Fruit fly (Drosophila melanogaster) whole organism, prepupa: ENCODE data around the gene yellow-b.
A peak's percentile ranks its signal among the peaks of the same experiment; 100 is the strongest.

ENCODE experiments used
- Blimp-1 ChIP-seq: fragments of 200-800 bp; sonication (Bioruptor generic); optimal IDR thresholded peaks from 3 replicates; lab custom pipeline; 2017; ENCODE audit warnings: missing biosample characterization, missing genetic modification characterization, mild to moderate bottlenecking, moderate library complexity, missing genetic modification reagents
- CG10631 ChIP-seq: fragments of 200-800 bp; sonication (Bioruptor generic); optimal IDR thresholded peaks from 2 replicates; lab custom pipeline; 2016; ENCODE audit warnings: missing biosample characterization, missing genetic modification characterization
- CG10669 ChIP-seq: fragments of 200-800 bp; sonication (Bioruptor generic); optimal IDR thresholded peaks from 3 replicates; lab custom pipeline; 2018; ENCODE audit warnings: missing biosample characterization, mild to moderate bottlenecking, missing genetic modification characterization, moderate library complexity
- CG11294 ChIP-seq: fragments of 200-800 bp; sonication (Bioruptor generic); IDR thresholded peaks from 2 replicates; pipeline ENCODE4 v1.3.6; 2022; ENCODE audit warnings: missing biosample characterization, missing genetic modification characterization
- CG11762 ChIP-seq: fragments of 200-800 bp; sonication (Bioruptor generic); optimal IDR thresholded peaks from 3 replicates; lab custom pipeline; 2016; ENCODE audit warnings: missing biosample characterization, missing genetic modification characterization; ENCODE audit not compliant: insufficient read depth
- CG1621 ChIP-seq: fragments of 200-800 bp; sonication (Bioruptor generic); optimal IDR thresholded peaks from 3 replicates; lab custom pipeline; 2018; ENCODE audit warnings: missing biosample characterization, mild to moderate bottlenecking, missing genetic modification characterization
- CG16779 ChIP-seq: fragments of 200-800 bp; sonication (Bioruptor generic); optimal IDR thresholded peaks from 3 replicates; lab custom pipeline; 2017; ENCODE audit warnings: missing biosample characterization, mild to moderate bottlenecking, missing genetic modification characterization
- CG3032 ChIP-seq: fragments of 200-800 bp; optimal IDR thresholded peaks from 2 replicates; lab custom pipeline; 2019; ENCODE audit warnings: missing biosample characterization, mild to moderate bottlenecking, missing genetic modification characterization, moderate library complexity
- CG31627 ChIP-seq: fragments of 200-800 bp; sonication (Bioruptor generic); optimal IDR thresholded peaks from 3 replicates; lab custom pipeline; 2016; ENCODE audit warnings: missing biosample characterization, missing genetic modification characterization
- CG32006 ChIP-seq: fragments of 200-800 bp; sonication (Bioruptor generic); optimal IDR thresholded peaks from 3 replicates; lab custom pipeline; 2017; ENCODE audit warnings: missing biosample characterization, mild to moderate bottlenecking, missing genetic modification characterization
- CG34406 ChIP-seq: fragments of 200-800 bp; sonication (Bioruptor generic); optimal IDR thresholded peaks from 3 replicates; lab custom pipeline; 2016; ENCODE audit warnings: missing biosample characterization, missing genetic modification characterization
- CG3919 ChIP-seq: fragments of 200-800 bp; sonication (Bioruptor generic); optimal IDR thresholded peaks from 3 replicates; lab custom pipeline; 2016; ENCODE audit warnings: missing biosample characterization, missing genetic modification characterization
- CG4318 ChIP-seq: fragments of 200-800 bp; sonication (Bioruptor generic); optimal IDR thresholded peaks from 3 replicates; lab custom pipeline; 2017; ENCODE audit warnings: missing biosample characterization, mild to moderate bottlenecking, missing genetic modification characterization
- CG6163 ChIP-seq: fragments of 200-800 bp; sonication (Bioruptor generic); IDR thresholded peaks from 3 replicates; pipeline ENCODE4 v1.3.6; 2022; ENCODE audit warnings: missing biosample characterization, missing genetic modification characterization
- CG6792 ChIP-seq: fragments of 200-800 bp; sonication (Bioruptor generic); optimal IDR thresholded peaks from 3 replicates; lab custom pipeline; 2016; ENCODE audit warnings: missing biosample characterization, missing genetic modification characterization
- CG7368 ChIP-seq: fragments of 200-800 bp; sonication (Bioruptor generic); optimal IDR thresholded peaks from 3 replicates; lab custom pipeline; 2016; ENCODE audit warnings: missing biosample characterization, missing genetic modification characterization
- CG8119 ChIP-seq: fragments of 200-800 bp; sonication (Bioruptor generic); IDR thresholded peaks from 3 replicates; pipeline ENCODE4 v1.3.6; 2022; ENCODE audit warnings: missing biosample characterization, missing genetic modification characterization
- CG8319 ChIP-seq: fragments of 200-800 bp; sonication (Bioruptor generic); optimal IDR thresholded peaks from 3 replicates; lab custom pipeline; 2016; ENCODE audit warnings: missing biosample characterization, missing genetic modification characterization
- CG8632 ChIP-seq: fragments of 200-800 bp; sonication (Bioruptor generic); optimal IDR thresholded peaks from 3 replicates; lab custom pipeline; 2016; ENCODE audit warnings: missing biosample characterization, missing genetic modification characterization
- CG9139 ChIP-seq: fragments of 200-800 bp; sonication (Bioruptor generic); optimal IDR thresholded peaks from 3 replicates; lab custom pipeline; 2017; ENCODE audit warnings: missing biosample characterization, mild to moderate bottlenecking, missing genetic modification characterization
- Eip75B ChIP-seq: fragments of 200-800 bp; sonication (Bioruptor generic); optimal IDR thresholded peaks from 3 replicates; lab custom pipeline; 2016; ENCODE audit warnings: missing biosample characterization, missing genetic modification characterization
- Eip78C ChIP-seq: fragments of 200-800 bp; sonication (Bioruptor generic); peaks from one replicate; lab custom pipeline; 2016; ENCODE audit warnings: missing biosample characterization, missing genetic modification characterization
- Ets21C ChIP-seq: fragments of 200-800 bp; sonication (Bioruptor generic); optimal IDR thresholded peaks from 3 replicates; lab custom pipeline; 2016; ENCODE audit warnings: missing biosample characterization, missing genetic modification characterization
- Ets96B ChIP-seq: fragments of 200-800 bp; optimal IDR thresholded peaks from 2 replicates; lab custom pipeline; 2019; ENCODE audit warnings: missing biosample characterization, mild to moderate bottlenecking, missing genetic modification characterization, moderate library complexity
- Gug ChIP-seq: fragments of 200-800 bp; sonication (Bioruptor generic); IDR thresholded peaks from 2 replicates; pipeline ENCODE4 v1.3.6; 2022; ENCODE audit warnings: missing biosample characterization, missing genetic modification characterization
- Hr39 ChIP-seq: fragments of 200-800 bp; sonication (Bioruptor generic); optimal IDR thresholded peaks from 2 replicates; lab custom pipeline; 2016; ENCODE audit warnings: missing biosample characterization, missing genetic modification characterization
- Hr4 ChIP-seq: fragments of 200-800 bp; sonication (Bioruptor generic); optimal IDR thresholded peaks from 3 replicates; lab custom pipeline; 2016; ENCODE audit warnings: missing biosample characterization, missing genetic modification characterization
- Lpt ChIP-seq: fragments of 200-800 bp; sonication (Bioruptor generic); optimal IDR thresholded peaks from 3 replicates; lab custom pipeline; 2016; ENCODE audit warnings: missing biosample characterization, missing genetic modification characterization
- Met ChIP-seq: fragments of 200-800 bp; sonication (Bioruptor generic); optimal IDR thresholded peaks from 3 replicates; lab custom pipeline; 2016; ENCODE audit warnings: missing biosample characterization, missing genetic modification characterization
- OdsH ChIP-seq: fragments of 200-800 bp; sonication (Bioruptor generic); optimal IDR thresholded peaks from 3 replicates; lab custom pipeline; 2016; ENCODE audit warnings: missing biosample characterization, missing genetic modification characterization
- Smox ChIP-seq: fragments of 200-800 bp; sonication (Bioruptor generic); optimal IDR thresholded peaks from 3 replicates; lab custom pipeline; 2016; ENCODE audit warnings: missing biosample characterization, missing genetic modification characterization
- Sox102F ChIP-seq: fragments of 200-800 bp; sonication (Bioruptor generic); optimal IDR thresholded peaks from 2 replicates; lab custom pipeline; 2016; ENCODE audit warnings: missing biosample characterization, mild to moderate bottlenecking, missing genetic modification characterization
- Sox14 ChIP-seq: fragments of 200-800 bp; sonication (Bioruptor generic); optimal IDR thresholded peaks from 3 replicates; lab custom pipeline; 2016; ENCODE audit warnings: missing biosample characterization, missing genetic modification characterization
- achi ChIP-seq: fragments of 200-800 bp; sonication (Bioruptor generic); optimal IDR thresholded peaks from 3 replicates; lab custom pipeline; 2016; ENCODE audit warnings: missing biosample characterization, missing genetic modification characterization
- acj6 ChIP-seq: fragments of 200-800 bp; sonication (Bioruptor generic); optimal IDR thresholded peaks from 3 replicates; lab custom pipeline; 2016; ENCODE audit warnings: missing biosample characterization, missing genetic modification characterization
- dac ChIP-seq: fragments of 200-800 bp; sonication (Bioruptor generic); optimal IDR thresholded peaks from 2 replicates; lab custom pipeline; 2017; ENCODE audit warnings: missing biosample characterization, mild to moderate bottlenecking, missing genetic modification characterization
- dsx ChIP-seq: fragments of 200-800 bp; optimal IDR thresholded peaks from 3 replicates; lab custom pipeline; 2019; ENCODE audit warnings: missing biosample characterization, mild to moderate bottlenecking, missing genetic modification characterization, moderate library complexity; ENCODE audit not compliant: poor library complexity, severe bottlenecking
- eg ChIP-seq: fragments of 200-800 bp; sonication (Bioruptor generic); IDR thresholded peaks from 3 replicates; pipeline ENCODE4 v1.3.6; 2022; ENCODE audit warnings: missing biosample characterization, missing genetic modification characterization
- esn ChIP-seq: fragments of 200-800 bp; sonication (Bioruptor generic); optimal IDR thresholded peaks from 2 replicates; lab custom pipeline; 2016; ENCODE audit warnings: missing biosample characterization, mild to moderate bottlenecking, missing genetic modification characterization, moderate library complexity
- fd59A ChIP-seq: fragments of 200-800 bp; sonication (Bioruptor generic); optimal IDR thresholded peaks from 2 replicates; lab custom pipeline; 2017; ENCODE audit warnings: missing biosample characterization, mild to moderate bottlenecking, missing genetic modification characterization, missing genetic modification reagents
- fd85E ChIP-seq: fragments of 200-800 bp; sonication (Bioruptor generic); optimal IDR thresholded peaks from 3 replicates; lab custom pipeline; 2016; ENCODE audit warnings: missing biosample characterization, missing genetic modification characterization
- fkh ChIP-seq: fragments of 200-800 bp; sonication (Bioruptor generic); optimal IDR thresholded peaks from 3 replicates; lab custom pipeline; 2017; ENCODE audit warnings: missing biosample characterization, mild to moderate bottlenecking, missing genetic modification characterization, moderate library complexity
- lz ChIP-seq: fragments of 200-800 bp; sonication (Bioruptor generic); optimal IDR thresholded peaks from 3 replicates; lab custom pipeline; 2016; ENCODE audit warnings: missing biosample characterization, missing genetic modification characterization
- net ChIP-seq: fragments of 200-800 bp; sonication (Bioruptor generic); optimal IDR thresholded peaks from 3 replicates; lab custom pipeline; 2016; ENCODE audit warnings: missing biosample characterization, missing genetic modification characterization
- pdm3 ChIP-seq: fragments of 200-800 bp; sonication (Bioruptor generic); optimal IDR thresholded peaks from 3 replicates; lab custom pipeline; 2016; ENCODE audit warnings: missing biosample characterization, missing genetic modification characterization
- salr ChIP-seq, 2 experiments: fragments of 200-800 bp; sonication (Bioruptor generic); optimal IDR thresholded peaks; 3 replicates each; lab custom pipeline; 2016 to 2018; ENCODE audit warnings: missing biosample characterization in 2 of 2, missing genetic modification characterization in 2 of 2, mild to moderate bottlenecking in 1 of 2
- spab ChIP-seq: fragments of 200-800 bp; sonication (Bioruptor generic); optimal IDR thresholded peaks from 2 replicates; lab custom pipeline; 2017; ENCODE audit warnings: missing biosample characterization, mild to moderate bottlenecking, missing genetic modification characterization, missing genetic modification reagents
- ss ChIP-seq, 2 experiments: fragments of 200-800 bp; sonication (Bioruptor generic); optimal IDR thresholded peaks; 2 replicates in 1 of 2; 3 replicates in 1 of 2; lab custom pipeline; 2017 to 2018; ENCODE audit warnings: mild to moderate bottlenecking in 2 of 2, missing biosample characterization in 2 of 2, missing genetic modification characterization in 2 of 2, moderate library complexity in 1 of 2
- vri ChIP-seq: fragments of 200-800 bp; sonication (Bioruptor generic); optimal IDR thresholded peaks from 3 replicates; lab custom pipeline; 2016; ENCODE audit warnings: missing biosample characterization, mild to moderate bottlenecking, missing genetic modification characterization

Gene yellow-b

DNA sequence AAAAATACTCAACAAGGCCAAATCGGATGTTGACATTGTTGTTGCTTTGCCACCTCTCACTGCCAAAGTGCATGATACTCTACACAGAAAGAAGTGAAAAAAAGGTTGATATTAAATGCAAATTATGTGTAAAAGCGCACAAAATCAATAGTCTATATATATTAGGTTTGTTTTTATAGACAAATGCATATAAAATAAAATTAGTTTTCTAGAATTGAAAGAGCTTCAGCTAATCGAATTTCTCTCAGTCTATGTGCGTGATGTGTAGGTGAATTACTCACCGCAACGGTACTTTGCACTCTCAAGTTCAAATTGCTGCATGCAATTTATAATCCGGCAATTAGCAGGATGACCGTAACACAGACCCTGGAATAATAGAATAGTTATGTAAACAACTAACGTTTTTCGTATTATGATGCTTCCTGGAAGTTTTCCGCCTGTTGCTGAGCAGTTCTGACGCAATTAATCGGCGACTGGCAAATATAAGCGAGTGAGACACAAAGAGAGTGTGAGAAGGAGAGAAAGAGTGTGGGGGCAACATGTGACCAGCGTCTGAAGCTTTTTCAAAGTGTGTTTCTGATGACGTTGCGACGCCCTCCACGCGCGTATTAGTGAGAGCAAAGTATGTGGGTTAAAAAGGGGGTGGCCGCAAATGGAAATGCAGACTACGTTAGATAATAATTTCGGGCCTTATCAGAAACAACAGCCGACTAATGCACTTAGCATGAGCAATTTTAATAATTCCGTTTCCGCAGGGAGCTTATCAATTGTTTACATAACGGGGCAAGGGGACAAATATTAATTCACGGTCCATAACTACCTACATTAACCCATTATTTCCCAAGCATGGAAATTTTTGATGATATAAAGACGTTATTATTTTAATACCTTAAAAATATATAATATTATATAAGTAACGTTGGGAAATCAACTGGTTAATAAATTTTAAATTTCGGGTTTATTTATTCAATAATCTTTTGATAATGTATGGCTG, 33.1 kb upstream of the yellow-b start:
- peak; percentile 96 for TF ChIP-seq CG7368 (GFP tag; lab: Kevin White, UChicago)
- peak; percentile 95 for TF ChIP-seq CG32006
- peak; percentile 98 for TF ChIP-seq Met (GFP tag; lab: Kevin White, UChicago)
- peak; percentile 71 for TF ChIP-seq dac (GFP tag; lab: Kevin White, UChicago)
- peak; percentile 97 for TF ChIP-seq Gug
- TF ChIP-seq CG6163 (GFP tag; lab: Robert Waterston, UW) = peak; percentile 97
- TF ChIP-seq spab = peak; percentile 92
- TF ChIP-seq Hr4 (GFP tag; lab: Kevin White, UChicago) = peak; percentile 97
- peak; percentile 97 for TF ChIP-seq CG10631 (GFP tag; lab: Kevin White, UChicago)
- peak; percentile 87 for TF ChIP-seq CG1621
- peak; percentile 97 for TF ChIP-seq eg (GFP tag; lab: Robert Waterston, UW)
- TF ChIP-seq CG4318 = no peak
- TF ChIP-seq vri (GFP tag; lab: Kevin White, UChicago) = peak; percentile 98
- peak; percentile 94 for TF ChIP-seq CG11294 (GFP tag; lab: Robert Waterston, UW)
- peak; percentile 81 to 96 for TF ChIP-seq salr (GFP tag; optimal IDR thresholded peaks at IDR 0.05; lab: Kevin White, UChicago)
- TF ChIP-seq CG8119 (GFP tag; lab: Robert Waterston, UW) = peak; percentile 97
- peak; percentile 97 for TF ChIP-seq CG34406 (GFP tag; lab: Kevin White, UChicago)
- peak; percentile 84 for TF ChIP-seq fd85E
- TF ChIP-seq ss (GFP tag; optimal IDR thresholded peaks at IDR 0.05; lab: Kevin White, UChicago) = peak; percentile 95 to 96
- peak; percentile 96 for TF ChIP-seq Smox (GFP tag; lab: Kevin White, UChicago)
- peak; percentile 97 for TF ChIP-seq OdsH (GFP tag; lab: Kevin White, UChicago)
- peak; percentile 91 for TF ChIP-seq CG9139 (GFP tag; lab: Kevin White, UChicago)
- TF ChIP-seq Sox14 = peak; percentile 93
- peak; percentile 95 for TF ChIP-seq CG31627
- peak; percentile 94 for TF ChIP-seq CG3032 (tag; lab: Kevin White, UChicago)
- peak; percentile 95 for TF ChIP-seq lz
- peak; percentile 97 for TF ChIP-seq achi (GFP tag; lab: Kevin White, UChicago)
- TF ChIP-seq Eip78C = peak; percentile 99
- peak; percentile 94 for TF ChIP-seq CG6792 (GFP tag; lab: Kevin White, UChicago)
- TF ChIP-seq Lpt (GFP tag; lab: Kevin White, UChicago) = peak; percentile 94
- peak; percentile 96 for TF ChIP-seq acj6 (GFP tag; lab: Kevin White, UChicago)
- peak; percentile 89 for TF ChIP-seq fd59A (GFP tag; lab: Kevin White, UChicago)
- peak; percentile 95 for TF ChIP-seq CG10669 (GFP tag; lab: Kevin White, UChicago)
- peak; percentile 97 for TF ChIP-seq net
- peak; percentile 95 for TF ChIP-seq Hr39 (GFP tag; lab: Kevin White, UChicago)
- TF ChIP-seq CG8632 (GFP tag; lab: Kevin White, UChicago) = peak; percentile 95
- TF ChIP-seq esn (GFP tag; lab: Kevin White, UChicago) = peak; percentile 98
- TF ChIP-seq CG8319 (GFP tag; lab: Kevin White, UChicago) = peak; percentile 96
- TF ChIP-seq Sox102F = peak; percentile 96
- TF ChIP-seq dsx (GFP tag; lab: Kevin White, UChicago) = peak; percentile 94
- peak; percentile 49 for TF ChIP-seq fkh (GFP tag; lab: Kevin White, UChicago)
- peak; percentile 90 for TF ChIP-seq Blimp-1 (GFP tag; lab: Kevin White, UChicago)
- peak; percentile 82 for TF ChIP-seq CG16779 (tag; lab: Kevin White, UChicago)
- peak; percentile 98 for TF ChIP-seq CG3919
- TF ChIP-seq Ets96B (tag; lab: Kevin White, UChicago) = peak; percentile 96
- TF ChIP-seq pdm3 (GFP tag; lab: Kevin White, UChicago) = peak; percentile 96
- TF ChIP-seq Eip75B (GFP tag; lab: Kevin White, UChicago) = peak; percentile 97
- peak; percentile 92 for TF ChIP-seq Ets21C (GFP tag; lab: Kevin White, UChicago)
- TF ChIP-seq CG11762 (GFP tag; lab: Kevin White, UChicago) = peak; percentile 97
